Worm (Caenorhabditis elegans): ENCODE results near the gene Y47D3A.20.
A peak's percentile ranks its signal among the peaks of the same experiment; 100 is the strongest.

The Y47D3A.20 gene

ce11 chrIII:11290554-11290953 lies 15.7 kb downstream of the Y47D3A.20 start, which contains the start of the genes gly-9, mib-1 and smc-3 (continued):
- peak; percentile 59 for TF ChIP-seq dpl-1 (GFP tag; optimal IDR thresholded peaks at IDR 0.05)
- no peak for TF ChIP-seq pbrm-1 (GFP tag; IDR thresholded peaks at IDR 0.05)
- TF ChIP-seq ceh-40 (GFP tag; IDR thresholded peaks at IDR 0.05): no peak
- TF ChIP-seq madf-3 (GFP tag; IDR thresholded peaks at IDR 0.05): no peak
- TF ChIP-seq nfyb-1 (GFP tag; IDR thresholded peaks at IDR 0.05): no peak
- TF ChIP-seq gei-17 (GFP tag; optimal IDR thresholded peaks at IDR 0.05): no peak
- TF ChIP-seq zim-3 (tag; optimal IDR thresholded peaks at IDR 0.05): no peak
- TF ChIP-seq Y53G8AR.9 (GFP tag; conservative IDR thresholded peaks at IDR 0.05): no peak
- TF ChIP-seq B0019.2 (GFP tag; conservative IDR thresholded peaks at IDR 0.05): no peak; the same call in 1 of the 2 replicates
- 0 out of 2 replicates have a peak, but pooled peaks have one; percentile 59 for TF ChIP-seq let-526 (GFP tag; IDR thresholded peaks at IDR 0.05)
- no peak for TF ChIP-seq ztf-3 (GFP tag; optimal IDR thresholded peaks at IDR 0.05)
- TF ChIP-seq F55B11.4 (tag; optimal IDR thresholded peaks at IDR 0.05; ENCODE audit: borderline replicate concordance, insufficient read depth): no peak
- TF ChIP-seq ZK185.1 (tag; optimal IDR thresholded peaks at IDR 0.05; ENCODE audit: poor library complexity, severe bottlenecking): no peak
- TF ChIP-seq ceh-58 (GFP tag; IDR thresholded peaks at IDR 0.05): no peak
- no peak for TF ChIP-seq nhr-90 (tag; optimal IDR thresholded peaks at IDR 0.05)
- peak; percentile 81 for TF ChIP-seq madf-6 (GFP tag; IDR thresholded peaks at IDR 0.05)
- peak; percentile 48; the same call in 1 of the 2 replicates for TF ChIP-seq bed-2 (GFP tag; IDR thresholded peaks at IDR 0.05)
- TF ChIP-seq pha-4 (tag; optimal IDR thresholded peaks at IDR 0.05): no peak
- no peak for TF ChIP-seq F39B2.1 (GFP tag; IDR thresholded peaks at IDR 0.05)
- TF ChIP-seq F10E7.11 (tag; optimal IDR thresholded peaks at IDR 0.05): no peak
- 0 out of 2 replicates have a peak, but pooled peaks have one; percentile 25 for TF ChIP-seq lir-1 (GFP tag; conservative IDR thresholded peaks at IDR 0.05)
- no peak for TF ChIP-seq C17E4.6 (GFP tag; IDR thresholded peaks at IDR 0.05)
- TF ChIP-seq nhr-80 (tag; optimal IDR thresholded peaks at IDR 0.05): no peak
- TF ChIP-seq unc-62 (GFP tag; optimal IDR thresholded peaks at IDR 0.05): no peak
- TF ChIP-seq hlh-26 (GFP tag; conservative IDR thresholded peaks at IDR 0.05): no peak
- TF ChIP-seq tlf-1 (GFP tag; optimal IDR thresholded peaks at IDR 0.05): no peak
- no peak for TF ChIP-seq ztf-25 (GFP tag; IDR thresholded peaks at IDR 0.05)
- peak in 1 of 2 experiments; percentile 37 for TF ChIP-seq rec-8 (tag; optimal IDR thresholded peaks at IDR 0.05)
- TF ChIP-seq athp-1 (tag; optimal IDR thresholded peaks at IDR 0.05): no peak
- no peak for TF ChIP-seq ztf-18 (tag; optimal IDR thresholded peaks at IDR 0.05)
- no peak for TF ChIP-seq B0261.1 (tag; optimal IDR thresholded peaks at IDR 0.05)
- no peak for TF ChIP-seq chd-7 (tag; optimal IDR thresholded peaks at IDR 0.05)
- 0 out of 2 replicates have a peak, but pooled peaks have one; percentile 39 for TF ChIP-seq B0336.3 (GFP tag; IDR thresholded peaks at IDR 0.05)
- peak; percentile 24; the same call in 1 of the 2 replicates for TF ChIP-seq hmg-1.2 (GFP tag; IDR thresholded peaks at IDR 0.05)
- TF ChIP-seq F49E8.2 (tag; optimal IDR thresholded peaks at IDR 0.05; ENCODE audit: insufficient read depth): no peak
- peak; percentile 38 for TF ChIP-seq K12H6.12 (tag; optimal IDR thresholded peaks at IDR 0.05)
- TF ChIP-seq lin-26 (GFP tag; IDR thresholded peaks at IDR 0.05): no peak
- TF ChIP-seq ekl-4 (GFP tag; IDR thresholded peaks at IDR 0.05): no peak
- no peak for TF ChIP-seq atf-7 (tag; optimal IDR thresholded peaks at IDR 0.05)
- no peak for TF ChIP-seq F37B4.10 (GFP tag; IDR thresholded peaks at IDR 0.05)
- TF ChIP-seq rcor-1 (GFP tag; IDR thresholded peaks at IDR 0.05): no peak; the same call in 1 of the 2 replicates
- no peak for TF ChIP-seq C06A6.2 (GFP tag; conservative IDR thresholded peaks at IDR 0.05)
- TF ChIP-seq ccch-3 (GFP tag; optimal IDR thresholded peaks at IDR 0.05): no peak
- peak; percentile 3 for TF ChIP-seq xnd-1 (tag; optimal IDR thresholded peaks at IDR 0.05)

Measured in whole organism, young adult.